Worm (Caenorhabditis elegans): Measurements from ENCODE around the gene R05A10.7.

- TF ChIP-seq mab-5 (tag; optimal IDR thresholded peaks at IDR 0.05) (no peak), ceh-82 (tag; optimal IDR thresholded peaks at IDR 0.05) (no peak), skn-1 (tag; optimal IDR thresholded peaks at IDR 0.05) (no peak), F13H6.1 (tag; optimal IDR thresholded peaks at IDR 0.05) (no peak), mbf-1 (tag; optimal IDR thresholded peaks at IDR 0.05) (no peak), nhr-237 (tag; optimal IDR thresholded peaks at IDR 0.05) (no peak)
These were observed 2.8 kb upstream of the R05A10.7 start, which contains the start of gene R05A10.6 for ce11 chrIV:14165476-14165875.

Data from whole organism, L2 larva.